Fruit fly (Drosophila melanogaster) Kc167 (cell line): ENCODE data around the gene Hr39.

Source experiments
- Myc ChIP-seq: fragments of >200 bp; optimal IDR thresholded peaks from 2 replicates; lab custom pipeline; 2017; ENCODE audit warnings: missing external identifiers
- h ChIP-seq: fragments of >200 bp; optimal IDR thresholded peaks from 3 replicates; lab custom pipeline; 2018; ENCODE audit warnings: missing external identifiers
- insv ChIP-seq: fragments of >200 bp; optimal IDR thresholded peaks from 3 replicates; lab custom pipeline; 2018; ENCODE audit warnings: missing external identifiers
- psq ChIP-seq: fragments of >200 bp; optimal IDR thresholded peaks from 2 replicates; lab custom pipeline; 2017; ENCODE audit warnings: missing external identifiers
- ttk ChIP-seq: sonication (Bioruptor generic); optimal IDR thresholded peaks from 2 replicates; lab custom pipeline; 2017; ENCODE audit warnings: missing external identifiers

DNA sequence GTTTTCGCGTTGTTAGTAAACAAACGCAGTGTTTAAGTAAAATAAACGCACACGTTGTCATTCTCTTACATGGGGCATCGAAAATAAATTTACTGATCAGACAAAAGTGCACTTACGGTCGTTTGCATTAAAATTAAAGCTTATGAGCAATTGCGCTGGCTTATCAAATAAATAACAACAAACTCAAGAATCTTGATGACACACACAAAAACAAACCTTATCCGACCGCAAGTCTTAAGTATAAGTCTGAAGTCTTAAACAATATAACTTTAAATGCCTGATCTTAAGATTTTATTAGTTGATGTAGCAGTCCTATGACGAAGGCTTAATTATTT lies 18.2 kb upstream of the Hr39 start:
- TF ChIP-seq ttk (lab: Kevin White, UChicago) = no peak
- TF ChIP-seq insv = no peak
- no peak for TF ChIP-seq h (lab: Kevin White, UChicago)
- no peak for TF ChIP-seq psq
- TF ChIP-seq Myc (lab: Kevin White, UChicago) = no peak
